Worm (Caenorhabditis elegans) whole organism, L4/young adult: Measurements from ENCODE around the gene act-5.

Experiments used
- dao-5 ChIP-seq: sonication (generic microtip); optimal IDR thresholded peaks from 2 replicates; lab custom pipeline; 2016; ENCODE audit warnings: missing genotype, missing genetic modification characterization, moderate library complexity, missing compliant biosample characterization
- him-1 ChIP-seq: sonication (generic microtip); optimal IDR thresholded peaks from 2 replicates; lab custom pipeline; 2016; ENCODE audit warnings: missing genotype, missing genetic modification reagents, missing genetic modification characterization, missing compliant biosample characterization

ce11 chrIII:13581727-13582126 lies 24.1 kb downstream of the act-5 start:
- TF ChIP-seq dao-5 (tag; lab: Kevin White, UChicago) (no peak), him-1 (no peak)
